Fruit fly (Drosophila melanogaster): Measurements from ENCODE around the gene CG11095.

Gene CG11095

dm6 chrX:13815526-13816173, 4.2 kb downstream of the CG11095 start:
- TF ChIP-seq Myc (optimal IDR thresholded peaks at IDR 0.05) (no peak), ttk (optimal IDR thresholded peaks at IDR 0.05) (no peak), insv (optimal IDR thresholded peaks at IDR 0.05) (no peak), Sin3A (optimal IDR thresholded peaks at IDR 0.05) (no peak), h (optimal IDR thresholded peaks at IDR 0.05) (no peak), psq (optimal IDR thresholded peaks at IDR 0.05) (no peak)

dm6 chrX:13817418-13818171, 6.1 kb downstream of the CG11095 start:
- TF ChIP-seq h (optimal IDR thresholded peaks at IDR 0.05) (no peak), Myc (optimal IDR thresholded peaks at IDR 0.05) (no peak), Sin3A (optimal IDR thresholded peaks at IDR 0.05) (no peak), psq (optimal IDR thresholded peaks at IDR 0.05) (no peak), insv (optimal IDR thresholded peaks at IDR 0.05) (no peak), ttk (optimal IDR thresholded peaks at IDR 0.05) (no peak)

dm6 chrX:13818172-13818472, 6.6 kb downstream of the CG11095 start:
- no peak for TF ChIP-seq ttk (optimal IDR thresholded peaks at IDR 0.05)
- TF ChIP-seq Myc (optimal IDR thresholded peaks at IDR 0.05), result no peak
- TF ChIP-seq insv (optimal IDR thresholded peaks at IDR 0.05), result no peak
- no peak for TF ChIP-seq Sin3A (optimal IDR thresholded peaks at IDR 0.05)
- no peak for TF ChIP-seq h (optimal IDR thresholded peaks at IDR 0.05)
- TF ChIP-seq psq (optimal IDR thresholded peaks at IDR 0.05), result no peak

- TF ChIP-seq ttk (optimal IDR thresholded peaks at IDR 0.05), result no peak
- no peak for TF ChIP-seq insv (optimal IDR thresholded peaks at IDR 0.05)
- TF ChIP-seq h (optimal IDR thresholded peaks at IDR 0.05), result no peak
- no peak for TF ChIP-seq psq (optimal IDR thresholded peaks at IDR 0.05)
- no peak for TF ChIP-seq Sin3A (optimal IDR thresholded peaks at IDR 0.05)
- TF ChIP-seq Myc (optimal IDR thresholded peaks at IDR 0.05), result no peak
Observed at dm6 chrX:13818841-13819240, 7.4 kb downstream of the CG11095 start.

- TF ChIP-seq ttk (optimal IDR thresholded peaks at IDR 0.05) (no peak), psq (optimal IDR thresholded peaks at IDR 0.05) (no peak), Sin3A (optimal IDR thresholded peaks at IDR 0.05) (no peak), Myc (optimal IDR thresholded peaks at IDR 0.05) (no peak), insv (optimal IDR thresholded peaks at IDR 0.05) (no peak), h (optimal IDR thresholded peaks at IDR 0.05) (no peak)
Observed at dm6 chrX:13819682-13820081, 8.2 kb downstream of the CG11095 start.

dm6 chrX:13820310-13821038, 9.0 kb downstream of the CG11095 start:
- TF ChIP-seq Sin3A (optimal IDR thresholded peaks at IDR 0.05) (no peak), psq (optimal IDR thresholded peaks at IDR 0.05) (no peak), h (optimal IDR thresholded peaks at IDR 0.05) (no peak), insv (optimal IDR thresholded peaks at IDR 0.05) (no peak), Myc (optimal IDR thresholded peaks at IDR 0.05) (no peak), ttk (optimal IDR thresholded peaks at IDR 0.05) (no peak)

dm6 chrX:13821039-13821774, 9.7 kb downstream of the CG11095 start:
- TF ChIP-seq Sin3A (optimal IDR thresholded peaks at IDR 0.05) (no peak), h (optimal IDR thresholded peaks at IDR 0.05) (no peak)

- TF ChIP-seq insv (optimal IDR thresholded peaks at IDR 0.05), result no peak
- no peak for TF ChIP-seq ttk (optimal IDR thresholded peaks at IDR 0.05)
- no peak for TF ChIP-seq Myc (optimal IDR thresholded peaks at IDR 0.05)
- TF ChIP-seq h (optimal IDR thresholded peaks at IDR 0.05), result no peak
- TF ChIP-seq psq (optimal IDR thresholded peaks at IDR 0.05), result no peak
- TF ChIP-seq Sin3A (optimal IDR thresholded peaks at IDR 0.05), result no peak
Observed at dm6 chrX:13821775-13822493, 10.4 kb downstream of the CG11095 start, which contains the start of gene Clic. Clic (minus strand) TSS chrX:13822307.

dm6 chrX:13822753-13823152, 11.3 kb downstream of the CG11095 start, which contains the start of gene Nup93-1:
Nup93-1 (plus strand) TSS chrX:13822826.
- no peak for TF ChIP-seq Sin3A (optimal IDR thresholded peaks at IDR 0.05)
- TF ChIP-seq Myc (optimal IDR thresholded peaks at IDR 0.05), result no peak
- TF ChIP-seq psq (optimal IDR thresholded peaks at IDR 0.05), result no peak
- TF ChIP-seq ttk (optimal IDR thresholded peaks at IDR 0.05), result no peak
- no peak for TF ChIP-seq h (optimal IDR thresholded peaks at IDR 0.05)
- TF ChIP-seq insv (optimal IDR thresholded peaks at IDR 0.05), result no peak

- TF ChIP-seq h (optimal IDR thresholded peaks at IDR 0.05) (no peak), ttk (optimal IDR thresholded peaks at IDR 0.05) (peak; percentile 91), Myc (optimal IDR thresholded peaks at IDR 0.05) (no peak), insv (optimal IDR thresholded peaks at IDR 0.05) (no peak)
Observed at dm6 chrX:13828870-13829269, 17.4 kb downstream of the CG11095 start.

dm6 chrX:13830029-13830428, 18.5 kb downstream of the CG11095 start, which contains the start of gene jub:
jub (minus strand) TSS chrX:13830317.
- TF ChIP-seq Myc (optimal IDR thresholded peaks at IDR 0.05) (no peak), Sin3A (optimal IDR thresholded peaks at IDR 0.05) (no peak), insv (optimal IDR thresholded peaks at IDR 0.05) (no peak), h (optimal IDR thresholded peaks at IDR 0.05) (no peak), ttk (optimal IDR thresholded peaks at IDR 0.05) (no peak), psq (optimal IDR thresholded peaks at IDR 0.05) (no peak)

Data from Kc167 (cell line).